Fruit fly (Drosophila melanogaster): ENCODE data around the gene bin.

Gene bin

DNA sequence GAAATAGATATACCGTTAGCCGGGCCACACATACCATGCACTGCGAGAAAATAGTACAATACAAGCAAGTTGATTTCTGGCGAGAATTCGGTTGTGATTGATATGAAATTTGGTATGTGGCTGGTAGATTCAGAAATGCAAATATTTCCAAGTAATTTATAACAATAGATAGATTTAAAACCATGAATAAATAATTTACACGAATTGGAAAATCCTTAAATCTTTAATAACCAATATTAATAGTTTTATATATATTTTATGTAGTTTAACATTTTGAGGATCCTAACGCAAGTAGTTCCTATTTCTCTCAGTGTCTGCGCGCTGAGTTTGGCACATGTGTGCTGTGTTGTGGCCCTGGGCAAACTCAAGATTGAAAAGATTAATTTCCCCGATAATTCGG, 8.6 kb upstream of the bin start:
- TF ChIP-seq CTCF (optimal IDR thresholded peaks at IDR 0.05) = no peak
- TF ChIP-seq CG8478 (optimal IDR thresholded peaks at IDR 0.05) = no peak

DNA sequence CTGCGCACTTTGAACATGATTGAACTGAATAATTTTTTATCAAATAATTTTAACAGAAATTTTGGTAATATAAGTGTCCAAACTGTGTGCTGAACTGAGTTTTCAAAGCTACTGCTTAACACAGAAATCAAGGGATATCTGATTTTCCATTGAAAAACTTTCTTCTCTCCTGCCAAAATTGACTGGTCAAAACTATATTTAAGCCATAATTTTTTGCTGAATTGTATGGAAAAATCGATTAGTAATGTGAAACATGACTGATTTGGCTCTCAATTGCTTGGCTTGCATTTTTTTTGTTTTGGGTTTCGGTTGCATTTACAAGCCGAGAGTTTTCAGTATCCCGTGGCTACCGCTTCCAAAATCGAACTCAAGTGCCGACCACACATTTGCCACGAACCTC, 5.9 kb upstream of the bin start, which contains the start of the genes CG32388 and CG43439:
Gene CG32388 (minus strand): TSS at position 101 of the 400 bp plus-strand sequence.
Gene CG43439 (minus strand): TSS at position 101 of the 400 bp plus-strand sequence.
- TF ChIP-seq CG8478 (optimal IDR thresholded peaks at IDR 0.05) (no peak), CTCF (optimal IDR thresholded peaks at IDR 0.05) (no peak)

DNA sequence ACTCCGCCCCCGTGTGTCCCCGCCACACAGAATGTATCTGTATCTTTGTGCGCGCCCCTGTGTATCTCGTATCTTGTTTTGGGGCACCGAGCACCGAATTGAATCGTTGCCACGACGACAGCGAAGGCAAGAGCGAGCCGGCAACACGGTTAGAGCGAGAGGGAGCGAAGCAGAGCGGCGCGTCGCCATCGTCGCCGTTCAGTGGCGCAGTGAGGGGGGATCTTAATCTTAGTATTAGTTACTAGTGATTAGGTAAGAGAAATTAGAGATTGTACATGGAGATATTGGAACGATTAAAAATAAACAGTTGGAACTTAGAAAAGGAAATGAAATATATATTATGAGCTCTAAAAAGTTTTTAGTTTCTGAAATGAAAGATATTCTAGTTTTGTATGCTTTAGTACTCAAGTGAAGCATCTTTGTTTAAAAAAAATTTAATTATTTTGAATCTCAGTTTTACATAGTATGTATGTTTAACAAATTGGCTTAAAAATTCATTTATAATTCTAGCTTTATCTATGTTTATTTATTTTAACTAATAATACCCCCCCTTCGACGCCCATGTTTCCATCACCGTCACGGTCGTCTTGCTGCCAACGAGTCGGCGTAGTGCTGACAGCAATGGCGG, 1.4 kb upstream of the bin start:
- no peak for TF ChIP-seq CG8478 (optimal IDR thresholded peaks at IDR 0.05)
- TF ChIP-seq CTCF (optimal IDR thresholded peaks at IDR 0.05) = no peak

DNA sequence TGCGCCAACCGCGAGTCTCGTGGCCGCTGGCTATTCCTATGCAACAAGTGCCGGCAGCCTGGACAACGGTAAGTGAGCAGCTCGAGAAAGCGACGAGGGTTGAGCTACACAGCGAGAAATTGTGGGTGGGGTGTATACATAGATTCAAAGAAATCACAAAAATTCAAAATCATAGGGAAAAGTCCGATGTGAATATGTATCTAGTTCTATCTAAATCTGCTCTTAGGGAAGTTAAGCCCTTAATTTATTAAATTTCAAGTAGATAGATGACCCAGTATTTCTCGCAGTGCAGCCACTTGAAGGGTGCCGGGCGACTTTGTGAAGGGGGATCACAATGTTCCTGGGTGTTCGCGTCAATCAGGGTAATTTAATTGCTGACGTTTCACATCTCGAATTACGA, 2.9 kb downstream of the bin start:
- TF ChIP-seq CG8478 (optimal IDR thresholded peaks at IDR 0.05) = no peak
- no peak for TF ChIP-seq CTCF (optimal IDR thresholded peaks at IDR 0.05)

DNA sequence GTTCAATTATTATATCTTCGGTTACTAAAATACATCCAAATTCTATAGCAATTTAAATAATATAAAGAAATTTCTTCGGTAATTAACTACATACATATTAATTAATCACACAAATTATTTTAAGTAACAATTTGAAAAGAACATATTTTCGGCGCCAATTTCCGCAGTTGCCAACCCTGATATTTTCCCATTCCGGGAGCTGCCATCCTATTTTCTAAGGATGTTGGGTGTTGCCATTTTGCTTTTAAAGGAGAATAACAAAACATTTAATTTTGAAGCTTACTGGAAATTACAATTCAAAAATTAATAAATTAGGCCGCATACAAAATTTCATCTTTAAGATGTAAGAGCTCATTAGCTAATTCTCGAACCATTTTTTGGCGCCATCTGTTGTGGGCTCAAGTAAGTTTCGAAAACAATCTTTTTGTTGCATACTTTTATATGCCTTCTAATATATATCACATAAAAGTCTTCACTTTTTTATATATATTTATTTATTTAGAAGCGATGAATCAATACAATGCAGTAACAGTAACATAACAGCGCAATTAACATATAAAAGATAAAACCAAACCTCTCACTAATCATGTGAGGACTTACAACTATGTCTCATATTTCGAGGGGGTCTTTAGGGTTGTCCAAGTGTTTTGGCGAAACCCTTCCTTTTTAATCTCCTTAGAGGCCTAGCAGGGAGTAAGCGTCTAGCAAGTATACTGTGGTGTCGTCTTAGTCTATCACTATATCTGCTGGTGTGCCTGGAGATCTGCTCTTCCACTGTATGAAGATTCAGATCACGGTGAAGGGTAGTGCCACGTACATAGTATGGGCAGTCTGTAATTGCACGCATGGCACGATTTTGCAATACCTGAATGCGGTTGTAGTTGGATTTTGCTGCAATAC, 4.3 kb downstream of the bin start:
- TF ChIP-seq CTCF (optimal IDR thresholded peaks at IDR 0.05) = peak; percentile 69 to 89

DNA sequence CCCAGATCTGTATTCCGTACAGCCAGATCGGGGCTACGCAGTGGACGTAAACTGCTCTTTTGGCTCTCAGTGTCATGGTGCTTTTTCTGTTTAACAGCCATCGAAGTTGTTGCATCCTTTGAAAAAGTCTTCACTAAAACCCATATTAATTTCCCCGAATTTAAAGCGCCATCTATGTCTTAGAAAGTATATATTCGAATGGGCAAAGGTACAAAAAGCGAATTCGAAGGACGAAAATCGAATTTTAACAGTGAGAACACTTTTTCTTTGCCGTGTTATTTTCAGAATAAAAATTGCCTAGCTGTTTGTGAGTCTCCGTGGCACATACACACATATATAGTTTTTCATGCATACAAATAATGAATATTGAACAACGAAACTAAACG, 4.9 kb downstream of the bin start:
- TF ChIP-seq CTCF (optimal IDR thresholded peaks at IDR 0.05) (peak; percentile 81 to 86), CG8478 (optimal IDR thresholded peaks at IDR 0.05) (no peak)

DNA sequence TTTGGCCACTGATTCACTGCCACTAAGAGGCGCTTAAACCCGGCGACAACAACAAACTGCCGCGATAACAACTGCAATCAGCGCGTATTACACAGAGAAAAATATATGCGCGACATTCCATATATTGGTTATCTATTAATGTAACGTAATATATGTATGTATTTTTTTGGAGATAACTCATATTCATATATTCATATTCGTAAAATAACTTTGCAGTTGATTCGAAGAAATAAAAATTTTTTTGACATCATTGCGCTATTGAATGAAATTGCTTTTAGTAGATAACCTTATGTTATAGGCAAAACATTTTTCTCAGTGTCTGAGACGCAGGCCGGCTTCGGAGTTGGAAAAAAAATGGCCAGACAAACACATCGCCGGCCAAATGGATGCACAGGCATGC, 6.5 kb downstream of the bin start:
- TF ChIP-seq CG8478 (optimal IDR thresholded peaks at IDR 0.05) (no peak), CTCF (optimal IDR thresholded peaks at IDR 0.05) (no peak)

DNA sequence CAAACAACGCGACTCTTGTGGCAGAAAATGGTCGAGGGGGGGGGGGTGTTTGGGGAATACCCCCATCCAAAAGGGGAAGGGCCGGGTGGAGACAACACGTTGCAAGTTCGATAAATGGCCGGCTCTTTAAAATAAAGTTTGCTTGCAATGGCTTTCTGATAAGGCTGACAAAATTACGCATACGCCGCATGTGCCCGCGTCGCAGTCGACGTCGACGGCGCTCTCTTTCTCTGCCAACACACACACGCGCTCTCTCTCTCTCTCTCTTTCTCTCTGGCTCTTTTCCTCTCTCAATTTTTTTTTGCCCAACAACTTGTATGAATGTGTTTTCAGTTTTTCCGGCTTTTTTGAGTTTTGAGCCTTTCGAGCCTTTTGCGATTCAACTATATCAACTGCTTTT, 7.0 kb downstream of the bin start:
- TF ChIP-seq CTCF (optimal IDR thresholded peaks at IDR 0.05) = no peak
- TF ChIP-seq CG8478 (optimal IDR thresholded peaks at IDR 0.05) = no peak

DNA sequence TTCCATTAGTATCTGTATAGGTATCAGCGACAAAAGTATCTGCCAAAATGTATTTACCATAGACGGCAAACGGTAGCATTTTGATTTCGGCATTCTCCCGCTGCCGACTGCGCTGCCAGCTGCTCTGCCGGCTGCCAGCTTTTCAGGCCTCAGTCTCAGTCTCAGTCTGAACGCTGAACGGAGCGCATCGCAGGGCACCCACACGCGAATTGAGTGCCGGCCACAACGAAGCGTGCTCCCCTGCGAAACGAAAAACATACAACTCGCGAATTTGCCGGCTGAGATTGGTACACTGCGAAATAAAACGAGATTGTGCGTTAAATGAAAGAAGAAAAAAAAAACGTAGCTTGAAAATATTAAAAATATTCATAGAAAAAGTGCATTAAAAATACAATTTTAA, 8.3 kb downstream of the bin start, which contains the start of gene Mp:
Gene Mp (plus strand): TSS at position 152 of the 400 bp plus-strand sequence.
- TF ChIP-seq CG8478 (optimal IDR thresholded peaks at IDR 0.05) (no peak), CTCF (optimal IDR thresholded peaks at IDR 0.05) (no peak)

DNA sequence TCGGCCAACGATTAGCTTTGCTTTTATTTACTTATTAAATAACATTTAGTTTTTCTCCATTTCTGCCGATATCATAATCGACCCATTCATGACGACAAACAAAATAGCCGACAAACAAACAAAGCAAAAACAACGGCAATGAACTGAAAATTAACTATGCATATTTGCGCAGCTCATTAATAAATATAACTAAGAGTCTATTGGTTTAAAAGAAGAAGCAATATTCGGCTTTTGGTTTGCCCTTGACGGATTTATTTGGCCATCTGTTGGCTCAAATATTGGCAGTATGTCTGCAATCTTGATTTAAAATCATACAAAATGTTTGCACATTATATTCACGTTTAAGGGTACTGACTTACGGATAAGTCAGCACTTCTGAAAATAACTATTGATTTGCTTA, 9.6 kb downstream of the bin start:
- TF ChIP-seq CG8478 (optimal IDR thresholded peaks at IDR 0.05) (no peak), CTCF (optimal IDR thresholded peaks at IDR 0.05) (no peak)

DNA sequence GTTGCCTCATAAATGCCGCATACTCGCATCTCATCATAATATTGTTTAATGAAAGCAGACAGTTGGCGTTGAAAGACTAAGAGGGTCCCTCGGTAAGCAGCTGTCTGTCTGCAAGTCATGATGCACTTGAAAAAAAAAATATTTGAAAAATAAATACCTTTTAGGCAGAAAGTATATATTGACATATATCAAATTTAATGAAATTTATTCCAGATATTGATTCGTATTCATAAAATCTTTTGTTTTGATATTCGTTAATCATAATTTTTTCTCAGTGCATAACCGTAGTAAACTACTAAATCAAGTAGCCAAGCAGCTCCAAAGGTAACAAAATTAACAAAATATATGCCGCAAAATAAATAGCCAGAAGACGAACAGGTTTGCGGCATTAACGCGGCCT, 11.4 kb downstream of the bin start:
- no peak for TF ChIP-seq CTCF (optimal IDR thresholded peaks at IDR 0.05)
- no peak for TF ChIP-seq CG8478 (optimal IDR thresholded peaks at IDR 0.05)

DNA sequence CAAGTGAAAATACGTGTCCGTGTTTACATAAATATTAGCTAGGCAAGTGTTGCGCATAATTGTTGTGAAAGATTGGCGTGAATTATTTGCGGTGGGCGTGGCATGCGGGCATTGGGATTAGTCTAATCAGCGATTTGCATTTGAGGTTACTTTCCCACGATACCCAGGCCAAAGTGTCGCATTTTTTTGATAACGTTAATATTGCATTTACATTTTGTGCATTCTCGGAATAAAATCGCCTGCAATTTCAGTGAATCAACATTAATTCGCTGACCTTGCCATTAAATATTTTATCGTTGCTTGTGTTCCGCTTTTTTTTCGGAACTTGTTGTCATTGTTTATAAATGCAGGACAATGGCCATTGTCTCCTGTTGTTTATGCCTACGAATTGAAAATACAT, 11.9 kb downstream of the bin start:
- TF ChIP-seq CTCF (optimal IDR thresholded peaks at IDR 0.05) (no peak), CG8478 (optimal IDR thresholded peaks at IDR 0.05) (no peak)

DNA sequence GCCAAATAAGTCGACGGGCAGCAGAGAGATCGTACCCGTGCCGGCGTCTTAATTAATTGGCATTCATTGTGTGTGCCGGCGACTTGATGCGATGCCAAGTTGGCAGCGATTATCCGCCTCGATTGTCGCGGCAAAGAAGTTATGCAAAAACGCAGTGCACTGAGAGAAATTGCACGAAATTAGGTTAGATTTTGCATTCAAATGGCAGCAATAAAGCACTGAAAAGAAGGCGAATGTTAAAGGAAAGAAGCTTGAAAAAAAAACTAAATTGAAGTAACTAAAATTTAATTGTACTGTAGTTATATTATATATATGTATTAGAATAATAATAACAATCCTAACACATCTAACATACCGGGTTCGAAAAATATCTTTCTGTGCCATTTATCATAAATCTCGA, 12.7 kb downstream of the bin start:
- TF ChIP-seq CTCF (optimal IDR thresholded peaks at IDR 0.05) (no peak), CG8478 (optimal IDR thresholded peaks at IDR 0.05) (no peak)

DNA sequence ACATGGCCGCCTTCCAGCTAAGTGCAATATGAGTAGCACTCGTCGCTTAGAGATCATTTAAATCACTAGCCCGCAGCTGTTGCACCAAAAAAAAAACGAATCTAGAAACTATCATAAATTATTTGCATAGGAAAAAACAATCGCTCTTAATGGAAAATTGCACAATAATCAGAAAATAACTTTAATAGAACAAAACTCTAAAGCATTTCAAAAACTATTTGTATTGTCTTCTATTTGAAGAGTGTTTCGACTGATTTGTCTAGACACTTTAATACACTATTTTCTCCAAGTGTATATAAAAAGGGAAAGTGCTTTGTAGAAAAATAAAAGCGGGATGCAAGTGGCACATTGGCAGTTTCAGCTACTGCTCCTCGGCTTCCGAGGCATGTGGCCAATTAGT, 16.0 kb downstream of the bin start:
- TF ChIP-seq CTCF (optimal IDR thresholded peaks at IDR 0.05) (no peak), CG8478 (optimal IDR thresholded peaks at IDR 0.05) (no peak)

DNA sequence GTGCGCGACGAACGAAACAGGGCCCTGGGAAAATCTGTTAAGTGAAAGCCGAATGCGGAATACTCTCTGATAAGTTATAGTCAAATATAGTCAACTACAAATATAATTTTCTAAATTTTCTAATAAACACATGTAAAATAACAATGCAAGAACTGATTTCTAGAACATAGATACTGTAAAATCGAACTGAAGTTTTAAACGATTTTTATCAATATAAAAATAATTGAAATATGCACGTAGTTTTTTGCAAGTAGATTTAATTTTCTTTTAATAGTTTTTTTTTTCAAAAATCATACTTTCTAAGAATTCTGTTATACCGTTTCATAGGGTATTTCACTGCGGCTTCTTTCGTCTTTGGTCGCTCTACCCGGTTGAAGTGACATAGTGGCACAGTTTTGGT, 17.9 kb downstream of the bin start:
- TF ChIP-seq CTCF (optimal IDR thresholded peaks at IDR 0.05) (no peak), CG8478 (optimal IDR thresholded peaks at IDR 0.05) (no peak)

DNA sequence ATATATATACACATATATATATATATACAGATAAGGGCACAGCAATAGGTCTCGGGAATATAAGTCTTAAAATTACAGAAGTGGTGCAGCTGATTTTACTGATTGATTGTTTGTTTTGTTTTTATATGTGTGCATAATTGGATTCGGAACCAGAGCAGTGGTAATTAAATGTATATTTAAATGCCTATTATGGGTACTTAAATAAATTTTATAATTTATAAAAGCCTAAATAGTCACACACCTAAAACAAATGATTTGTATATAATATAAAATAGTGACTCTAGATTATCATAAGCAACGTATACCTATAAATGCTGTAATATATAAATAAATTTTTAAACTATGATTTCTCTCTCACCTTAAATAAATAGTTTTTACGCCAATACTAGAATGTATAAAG, 19.0 kb downstream of the bin start:
- TF ChIP-seq CG8478 (optimal IDR thresholded peaks at IDR 0.05) (no peak), CTCF (optimal IDR thresholded peaks at IDR 0.05) (no peak)

All from S2 (cell line).